Worm (Caenorhabditis elegans) whole organism, young adult: Measurements from ENCODE around the gene F19C6.3.

ENCODE experiments used
- B0019.2 ChIP-seq: fragments of 200-800 bp; sonication (Bioruptor generic); conservative IDR thresholded peaks from 2 replicates; pipeline ENCODE4 v1.3.6; 2022; ENCODE audit warnings: missing genetic modification reagents, missing genetic modification characterization, missing compliant biosample characterization
- C06A6.2 ChIP-seq: fragments of 200-800 bp; sonication (Bioruptor generic); conservative IDR thresholded peaks from 2 replicates; pipeline ENCODE4 v1.3.6; 2022; ENCODE audit warnings: missing genetic modification characterization, missing compliant biosample characterization
- D2030.7 ChIP-seq: fragments of 200-800 bp; sonication (Bioruptor generic); IDR thresholded peaks from 2 replicates; pipeline ENCODE4 v1.3.6; 2022; ENCODE audit warnings: missing genetic modification reagents, missing genetic modification characterization, missing compliant biosample characterization
- F10E7.11 ChIP-seq: sonication (generic microtip); optimal IDR thresholded peaks from 2 replicates; lab custom pipeline; 2017; ENCODE audit warnings: mild to moderate bottlenecking, missing genetic modification characterization, moderate library complexity, missing compliant biosample characterization
- F22D6.2 ChIP-seq: sonication (generic microtip); optimal IDR thresholded peaks from 2 replicates; lab custom pipeline; 2016; ENCODE audit warnings: mild to moderate bottlenecking, missing genetic modification characterization, missing compliant biosample characterization
- F23B12.7 ChIP-seq: sonication (generic microtip); optimal IDR thresholded peaks from 2 replicates; lab custom pipeline; 2017; ENCODE audit warnings: missing genetic modification characterization, mild to moderate bottlenecking, missing compliant biosample characterization, antibody characterized with exemption, moderate library complexity; ENCODE audit not compliant: insufficient read depth
- F33H1.4 ChIP-seq: fragments of 200-800 bp; sonication (Bioruptor generic); IDR thresholded peaks from 2 replicates; pipeline ENCODE4 v1.3.6; 2022; ENCODE audit warnings: missing genetic modification reagents, missing genetic modification characterization, missing compliant biosample characterization
- F39B2.1 ChIP-seq: fragments of 200-800 bp; sonication (Bioruptor generic); IDR thresholded peaks from 2 replicates; pipeline ENCODE4 v1.3.6; 2022; ENCODE audit warnings: missing genetic modification reagents, missing genetic modification characterization, missing compliant biosample characterization
- F57A8.1 ChIP-seq: fragments of 200-800 bp; sonication (Bioruptor generic); optimal IDR thresholded peaks from 2 replicates; lab custom pipeline; 2018; ENCODE audit warnings: mild to moderate bottlenecking, missing genetic modification characterization, moderate library complexity, missing compliant biosample characterization
- K12H6.12 ChIP-seq: fragments of 200-800 bp; sonication (Bioruptor generic); optimal IDR thresholded peaks from 2 replicates; lab custom pipeline; 2018; ENCODE audit warnings: mild to moderate bottlenecking, missing genetic modification characterization, missing compliant biosample characterization
- T07F8.4 ChIP-seq: sonication (generic microtip); optimal IDR thresholded peaks from 2 replicates; lab custom pipeline; 2016; ENCODE audit warnings: mild to moderate bottlenecking, missing genetic modification characterization, moderate library complexity, missing compliant biosample characterization
- T26A5.8 ChIP-seq: sonication (generic microtip); optimal IDR thresholded peaks from 2 replicates; lab custom pipeline; 2016; ENCODE audit warnings: missing genetic modification characterization, missing compliant biosample characterization
- Y53F4B.3 ChIP-seq: fragments of 200-800 bp; sonication (Bioruptor generic); IDR thresholded peaks from 2 replicates; pipeline ENCODE4 v1.3.6; 2022; ENCODE audit warnings: missing genetic modification reagents, missing genetic modification characterization, missing compliant biosample characterization
- Y53G8AR.9 ChIP-seq: fragments of 200-800 bp; sonication (Bioruptor generic); conservative IDR thresholded peaks from 2 replicates; pipeline ENCODE4 v1.3.6; 2022; ENCODE audit warnings: missing genetic modification reagents, missing genetic modification characterization, missing compliant biosample characterization
- Y56A3A.18 ChIP-seq: fragments of 200-800 bp; sonication (Bioruptor generic); IDR thresholded peaks from 2 replicates; pipeline ENCODE4 v1.3.6; 2022; ENCODE audit warnings: missing genetic modification reagents, missing genetic modification characterization, missing compliant biosample characterization
- Y79H2A.3 ChIP-seq: fragments of 200-800 bp; sonication (Bioruptor generic); conservative IDR thresholded peaks from 2 replicates; pipeline ENCODE4 v1.3.6; 2022; ENCODE audit warnings: missing genetic modification reagents, missing genetic modification characterization, missing compliant biosample characterization
- akir-1 ChIP-seq: fragments of 200-800 bp; sonication (Bioruptor generic); optimal IDR thresholded peaks from 2 replicates; lab custom pipeline; 2018; ENCODE audit warnings: mild to moderate bottlenecking, missing genetic modification characterization, moderate library complexity, missing compliant biosample characterization
- ama-1 ChIP-seq, 3 experiments: fragments of 150-350 bp in 1 of 3; sonication (generic microtip) in 2 of 3; optimal IDR thresholded peaks; 2 replicates each; lab custom pipeline; 2014 to 2018; ENCODE audit warnings: missing biosample characterization in 2 of 3, missing genetic modification characterization in 2 of 3, missing genetic modification reagents in 2 of 3
- aptf-2 ChIP-seq: fragments of 200-800 bp; sonication (Bioruptor generic); conservative IDR thresholded peaks from 2 replicates; pipeline ENCODE4 v1.3.6; 2022; ENCODE audit warnings: missing genetic modification reagents, missing genetic modification characterization, missing compliant biosample characterization
- atf-7 ChIP-seq: sonication (generic microtip); optimal IDR thresholded peaks from 2 replicates; lab custom pipeline; 2017; ENCODE audit warnings: mild to moderate bottlenecking, missing genetic modification characterization, missing compliant biosample characterization
- attf-3 ChIP-seq: fragments of 200-800 bp; sonication (Bioruptor generic); conservative IDR thresholded peaks from 2 replicates; pipeline ENCODE4 v1.3.6; 2022; ENCODE audit warnings: missing genetic modification reagents, missing genetic modification characterization, missing compliant biosample characterization
- ccch-3 ChIP-seq: fragments of 200-800 bp; sonication (Bioruptor generic); optimal IDR thresholded peaks from 2 replicates; lab custom pipeline; 2018; ENCODE audit warnings: mild to moderate bottlenecking, missing genetic modification characterization, missing compliant biosample characterization
- ceh-91 ChIP-seq: fragments of 200-800 bp; sonication (Bioruptor generic); IDR thresholded peaks from 2 replicates; pipeline ENCODE4 v1.3.6; 2022; ENCODE audit warnings: missing genetic modification reagents, missing genetic modification characterization, missing compliant biosample characterization
- die-1 ChIP-seq: sonication (generic microtip); optimal IDR thresholded peaks from 2 replicates; lab custom pipeline; 2016; ENCODE audit warnings: missing genotype, mild to moderate bottlenecking, missing genetic modification characterization, missing compliant biosample characterization
- efl-1 ChIP-seq: fragments of 150-350 bp; optimal IDR thresholded peaks from 2 replicates; lab custom pipeline; 2014; ENCODE audit warnings: missing biosample characterization, missing genetic modification reagents, missing genetic modification characterization
- egrh-3 ChIP-seq: fragments of 200-800 bp; sonication (Bioruptor generic); IDR thresholded peaks from 2 replicates; pipeline ENCODE4 v1.3.6; 2022; ENCODE audit warnings: missing genetic modification reagents, missing genetic modification characterization, missing compliant biosample characterization
- ets-4 ChIP-seq: fragments of 200-800 bp; sonication (Bioruptor generic); optimal IDR thresholded peaks from 2 replicates; lab custom pipeline; 2018; ENCODE audit warnings: mild to moderate bottlenecking, missing genetic modification characterization, missing compliant biosample characterization
- hlh-26 ChIP-seq: fragments of 200-800 bp; sonication (Bioruptor generic); conservative IDR thresholded peaks from 2 replicates; pipeline ENCODE4 v1.3.6; 2022; ENCODE audit warnings: missing genetic modification reagents, missing genetic modification characterization, missing compliant biosample characterization
- hmg-20 ChIP-seq: fragments of 200-800 bp; sonication (Bioruptor generic); IDR thresholded peaks from 2 replicates; pipeline ENCODE4 v1.3.6; 2022; ENCODE audit warnings: missing genetic modification reagents, missing genetic modification characterization, missing compliant biosample characterization
- hsf-1 ChIP-seq: fragments of 200-800 bp; sonication (Bioruptor generic); IDR thresholded peaks from 2 replicates; pipeline ENCODE4 v1.3.6; 2022; ENCODE audit warnings: missing genetic modification reagents, missing genetic modification characterization, missing compliant biosample characterization
- let-607 ChIP-seq, 2 experiments: fragments of 200-800 bp in 1 of 2; sonication (Bioruptor generic) in 1 of 2; sonication (generic microtip) in 1 of 2; optimal IDR thresholded peaks; 2 replicates each; lab custom pipeline; 2016 to 2018; ENCODE audit warnings: mild to moderate bottlenecking in 2 of 2, missing compliant biosample characterization in 2 of 2, missing genetic modification characterization in 2 of 2, moderate library complexity in 2 of 2, missing genotype in 1 of 2
- lin-26 ChIP-seq: fragments of 200-800 bp; sonication (Bioruptor generic); IDR thresholded peaks from 2 replicates; pipeline ENCODE4 v1.3.6; 2022; ENCODE audit warnings: missing genetic modification reagents, missing genetic modification characterization, missing compliant biosample characterization
- lsl-1 ChIP-seq: fragments of 200-800 bp; sonication (Bioruptor generic); optimal IDR thresholded peaks from 2 replicates; lab custom pipeline; 2018; ENCODE audit warnings: mild to moderate bottlenecking, missing genetic modification characterization, moderate library complexity, missing compliant biosample characterization
- lsy-27 ChIP-seq: sonication (generic microtip); optimal IDR thresholded peaks from 2 replicates; lab custom pipeline; 2017; ENCODE audit warnings: missing genetic modification characterization, mild to moderate bottlenecking, missing compliant biosample characterization, antibody characterized with exemption, missing genotype, borderline replicate concordance; ENCODE audit not compliant: insufficient read depth
- madf-10 ChIP-seq: sonication (generic microtip); optimal IDR thresholded peaks from 2 replicates; lab custom pipeline; 2016; ENCODE audit warnings: mild to moderate bottlenecking, missing genetic modification characterization, missing compliant biosample characterization
- madf-8 ChIP-seq: fragments of 200-800 bp; sonication (Bioruptor generic); conservative IDR thresholded peaks from 2 replicates; pipeline ENCODE4 v1.3.6; 2022; ENCODE audit warnings: missing genetic modification reagents, missing genetic modification characterization, missing compliant biosample characterization
- mxl-1 ChIP-seq: sonication (generic microtip); optimal IDR thresholded peaks from 2 replicates; lab custom pipeline; 2016; ENCODE audit warnings: missing genetic modification characterization, missing compliant biosample characterization
- nfya-2 ChIP-seq: fragments of 200-800 bp; sonication (Bioruptor generic); IDR thresholded peaks from 2 replicates; pipeline ENCODE4 v1.3.6; 2022; ENCODE audit warnings: missing genetic modification reagents, missing genetic modification characterization, missing compliant biosample characterization
- nhr-179 ChIP-seq: sonication (generic microtip); optimal IDR thresholded peaks from 2 replicates; lab custom pipeline; 2016; ENCODE audit warnings: mild to moderate bottlenecking, missing genetic modification characterization, missing compliant biosample characterization
- nhr-90 ChIP-seq: sonication (generic microtip); optimal IDR thresholded peaks from 2 replicates; lab custom pipeline; 2016; ENCODE audit warnings: missing genotype, mild to moderate bottlenecking, missing genetic modification characterization, missing compliant biosample characterization
- pha-4 ChIP-seq: fragments of 150-350 bp; sonication (generic microtip); optimal IDR thresholded peaks from 2 replicates; lab custom pipeline; 2014; ENCODE audit warnings: missing biosample characterization, missing genetic modification reagents, missing genetic modification characterization
- sdz-38 ChIP-seq: sonication (generic microtip); optimal IDR thresholded peaks from 2 replicates; lab custom pipeline; 2016; ENCODE audit warnings: missing genotype, missing genetic modification characterization, missing compliant biosample characterization
- tbp1 ChIP-seq: fragments of 200-800 bp; sonication (Bioruptor generic); optimal IDR thresholded peaks from 2 replicates; lab custom pipeline; 2018; ENCODE audit warnings: mild to moderate bottlenecking, missing genetic modification characterization, missing compliant biosample characterization
- tlf-1 ChIP-seq: fragments of 200-800 bp; sonication (Bioruptor generic); optimal IDR thresholded peaks from 2 replicates; lab custom pipeline; 2018; ENCODE audit warnings: mild to moderate bottlenecking, missing genetic modification characterization, missing compliant biosample characterization
- zfh-2 ChIP-seq: fragments of 200-800 bp; sonication (Bioruptor generic); conservative IDR thresholded peaks from 2 replicates; pipeline ENCODE4 v1.3.6; 2022; ENCODE audit warnings: missing genetic modification reagents, missing genetic modification characterization, missing compliant biosample characterization
- ztf-18 ChIP-seq: sonication (generic microtip); optimal IDR thresholded peaks from 2 replicates; lab custom pipeline; 2016; ENCODE audit warnings: missing genotype, mild to moderate bottlenecking, missing genetic modification characterization, missing compliant biosample characterization
- ztf-25 ChIP-seq: fragments of 200-800 bp; sonication (Bioruptor generic); IDR thresholded peaks from 2 replicates; pipeline ENCODE4 v1.3.6; 2022; ENCODE audit warnings: missing genetic modification reagents, missing genetic modification characterization, missing compliant biosample characterization

Gene F19C6.3

ce11 chrX:9962535-9962934, 46.0 kb downstream of the F19C6.3 start:
- TF ChIP-seq nhr-90 (tag; lab: Kevin White, UChicago): no peak
- no peak for TF ChIP-seq lin-26 (GFP tag; lab: Robert Waterston, UW)
- no peak for TF ChIP-seq madf-8 (GFP tag; lab: Robert Waterston, UW)
- TF ChIP-seq tlf-1: no peak
- no peak for TF ChIP-seq T26A5.8
- TF ChIP-seq zfh-2: no peak
- no peak for TF ChIP-seq B0019.2 (GFP tag; lab: Robert Waterston, UW)

- TF ChIP-seq efl-1 (GFP tag; lab: Kevin White, UChicago) (no peak), nfya-2 (GFP tag; lab: Robert Waterston, UW) (no peak), K12H6.12 (peak; percentile 92), hsf-1 (GFP tag; lab: Robert Waterston, UW) (no peak), Y79H2A.3 (GFP tag; lab: Robert Waterston, UW) (no peak), let-607 (tag; optimal IDR thresholded peaks at IDR 0.05; lab: Kevin White, UChicago) (peak; percentile 92 to 96), ceh-91 (GFP tag; lab: Robert Waterston, UW) (no peak), Y53F4B.3 (GFP tag; lab: Robert Waterston, UW) (no peak), attf-3 (no peak), egrh-3 (GFP tag; lab: Robert Waterston, UW) (peak; percentile 35; the same call in 1 of the 2 replicates), die-1 (tag; lab: Kevin White, UChicago) (no peak), lsl-1 (no peak), F39B2.1 (GFP tag; lab: Robert Waterston, UW) (no peak), D2030.7 (no peak), sdz-38 (tag; lab: Kevin White, UChicago) (no peak), ztf-18 (tag; lab: Kevin White, UChicago) (peak; percentile 60), C06A6.2 (GFP tag; lab: Robert Waterston, UW) (peak; percentile 71), pha-4 (tag; lab: Kevin White, UChicago) (no peak), F22D6.2 (tag; lab: Kevin White, UChicago) (peak; percentile 40), zfh-2 (peak; percentile 89), F57A8.1 (GFP tag; lab: Kevin White, UChicago) (no peak), ccch-3 (GFP tag; lab: Kevin White, UChicago) (no peak), mxl-1 (tag; lab: Kevin White, UChicago) (no peak), ama-1 (optimal IDR thresholded peaks at IDR 0.05; lab: Kevin White, UChicago) (no peak), ama-1 (GFP tag; optimal IDR thresholded peaks at IDR 0.05; lab: Kevin White, UChicago) (no peak), atf-7 (tag; lab: Kevin White, UChicago) (peak; percentile 76), hmg-20 (GFP tag; lab: Robert Waterston, UW) (no peak), madf-10 (tag; lab: Kevin White, UChicago) (peak; percentile 82), T07F8.4 (tag; lab: Kevin White, UChicago) (no peak), ets-4 (GFP tag; lab: Kevin White, UChicago) (peak; percentile 66), tbp1 (GFP tag; lab: Kevin White, UChicago) (peak; percentile 63), Y56A3A.18 (GFP tag; lab: Robert Waterston, UW) (0 out of 2 replicates have a peak, but pooled peaks have one; percentile 60), ztf-25 (no peak), nhr-179 (tag; lab: Kevin White, UChicago) (no peak), F23B12.7 (tag; lab: Kevin White, UChicago) (peak; percentile 83), lsy-27 (no peak), Y53G8AR.9 (GFP tag; lab: Robert Waterston, UW) (peak; percentile 66; the same call in 1 of the 2 replicates), akir-1 (GFP tag; lab: Kevin White, UChicago) (no peak), F33H1.4 (no peak), F10E7.11 (tag; lab: Kevin White, UChicago) (no peak), hlh-26 (GFP tag; lab: Robert Waterston, UW) (no peak), aptf-2 (GFP tag; lab: Robert Waterston, UW) (0 out of 2 replicates have a peak, but pooled peaks have one; percentile 15)
Measured at ce11 chrX:9958561-9958960, 50.0 kb downstream of the F19C6.3 start, which contains the start of gene ZC506.1. ZC506.1 (plus strand) TSS chrX:9958960.
